Fruit fly (Drosophila melanogaster): ENCODE results near the gene sky.

dm6 chr2L:20844381-20844780 lies 74.3 kb downstream of the sky start:
- TF ChIP-seq CG17806 (tag; optimal IDR thresholded peaks at IDR 0.05) (no peak), CG14655 (GFP tag; optimal IDR thresholded peaks at IDR 0.05) (peak; percentile 44), D1 (tag; optimal IDR thresholded peaks at IDR 0.05) (no peak), CG13204 (GFP tag; optimal IDR thresholded peaks at IDR 0.05) (no peak), Pif1B (GFP tag; optimal IDR thresholded peaks at IDR 0.05) (no peak), CG32121 (GFP tag; IDR thresholded peaks at IDR 0.05) (peak; percentile 66), CG8159 (tag; optimal IDR thresholded peaks at IDR 0.05) (no peak), CG34367 (tag; optimal IDR thresholded peaks at IDR 0.05) (no peak), CG4496 (GFP tag; IDR thresholded peaks at IDR 0.05) (peak; percentile 61; the same call in 1 of the 3 replicates), EcR (GFP tag; optimal IDR thresholded peaks at IDR 0.05) (no peak)

Data from whole organism, pupa.